Worm (Caenorhabditis elegans): ENCODE measurements around the gene T26C12.1.

The T26C12.1 gene

ce11 chrIV:3246873-3247272 is 11.8 kb upstream of the T26C12.1 start (continued):
- TF ChIP-seq blmp-1 (tag; optimal IDR thresholded peaks at IDR 0.05) (no peak), unc-86 (tag; optimal IDR thresholded peaks at IDR 0.05) (no peak), dsc-1 (tag; optimal IDR thresholded peaks at IDR 0.05) (peak; percentile 98), mef-2 (tag; optimal IDR thresholded peaks at IDR 0.05) (no peak), fkh-4 (tag; optimal IDR thresholded peaks at IDR 0.05; ENCODE audit: borderline replicate concordance) (peak; percentile 33), aha-1 (tag; optimal IDR thresholded peaks at IDR 0.05) (no peak), pag-3 (tag; optimal IDR thresholded peaks at IDR 0.05; ENCODE audit: borderline replicate concordance, insufficient read depth) (no peak), hlh-17 (GFP tag; optimal IDR thresholded peaks at IDR 0.05; ENCODE audit: borderline replicate concordance) (no peak), egl-13 (tag; optimal IDR thresholded peaks at IDR 0.05) (peak; percentile 80), C16A3.4 (tag; optimal IDR thresholded peaks at IDR 0.05) (no peak), mep-1 (tag; optimal IDR thresholded peaks at IDR 0.05) (no peak), ceh-63 (GFP tag; optimal IDR thresholded peaks at IDR 0.05) (no peak), C34B4.2 (tag; optimal IDR thresholded peaks at IDR 0.05) (no peak), tlp-1 (tag; optimal IDR thresholded peaks at IDR 0.05) (no peak), irx-1 (tag; optimal IDR thresholded peaks at IDR 0.05) (no peak), unc-30 (tag; optimal IDR thresholded peaks at IDR 0.05) (no peak), efl-1 (optimal IDR thresholded peaks at IDR 0.05) (no peak), efl-1 (GFP tag; optimal IDR thresholded peaks at IDR 0.05 in 1 of 2) (peak in 1 of 2 experiments; percentile 43), nhr-77 (tag; optimal IDR thresholded peaks at IDR 0.05) (no peak), dpl-1 (GFP tag; optimal IDR thresholded peaks at IDR 0.05) (no peak), aly-2 (tag; optimal IDR thresholded peaks at IDR 0.05) (no peak), fkh-8 (tag; optimal IDR thresholded peaks at IDR 0.05) (peak; percentile 53), ceh-90 (tag; optimal IDR thresholded peaks at IDR 0.05) (no peak)

- TF ChIP-seq hpl-2 (GFP tag; optimal IDR thresholded peaks at IDR 0.05) (no peak), skn-1 (tag; optimal IDR thresholded peaks at IDR 0.05) (no peak), nhr-28 (tag; optimal IDR thresholded peaks at IDR 0.05) (no peak), dsc-1 (tag; optimal IDR thresholded peaks at IDR 0.05) (peak; percentile 99), Y116A8C.19 (tag; optimal IDR thresholded peaks at IDR 0.05; ENCODE audit: borderline replicate concordance) (no peak), swsn-7 (tag; optimal IDR thresholded peaks at IDR 0.05) (no peak), sptf-1 (tag; optimal IDR thresholded peaks at IDR 0.05) (no peak), nhr-20 (tag; optimal IDR thresholded peaks at IDR 0.05) (no peak), unc-98 (GFP tag; IDR thresholded peaks at IDR 0.05) (no peak), ets-5 (GFP tag; IDR thresholded peaks at IDR 0.05) (no peak), lin-14 (GFP tag; optimal IDR thresholded peaks at IDR 0.05) (no peak), ceh-8 (GFP tag; optimal IDR thresholded peaks at IDR 0.05) (no peak), elt-2 (tag; optimal IDR thresholded peaks at IDR 0.05) (no peak), nhr-11 (tag; optimal IDR thresholded peaks at IDR 0.05) (no peak), nhr-12 (tag; optimal IDR thresholded peaks at IDR 0.05) (no peak), jun-1 (tag; optimal IDR thresholded peaks at IDR 0.05) (no peak), rnt-1 (tag; optimal IDR thresholded peaks at IDR 0.05) (no peak), efl-3 (GFP tag; optimal IDR thresholded peaks at IDR 0.05) (no peak), grh-1 (GFP tag; IDR thresholded peaks at IDR 0.05) (no peak), nhr-71 (tag; optimal IDR thresholded peaks at IDR 0.05) (peak; percentile 38), lsy-2 (tag; optimal IDR thresholded peaks at IDR 0.05) (no peak), unc-30 (tag; optimal IDR thresholded peaks at IDR 0.05) (no peak), lin-39 (tag; optimal IDR thresholded peaks at IDR 0.05) (no peak), xbp-1 (tag; optimal IDR thresholded peaks at IDR 0.05) (no peak), sox-4 (tag; optimal IDR thresholded peaks at IDR 0.05) (peak; percentile 53), alr-1 (tag; optimal IDR thresholded peaks at IDR 0.05; ENCODE audit: borderline replicate concordance) (no peak), zip-4 (GFP tag; optimal IDR thresholded peaks at IDR 0.05) (no peak), fkh-8 (tag; optimal IDR thresholded peaks at IDR 0.05) (peak; percentile 45), tlp-1 (tag; optimal IDR thresholded peaks at IDR 0.05) (no peak), nhr-84 (tag; optimal IDR thresholded peaks at IDR 0.05) (no peak), fkh-4 (tag; optimal IDR thresholded peaks at IDR 0.05; ENCODE audit: borderline replicate concordance) (peak; percentile 41), tbx-2 (tag; optimal IDR thresholded peaks at IDR 0.05) (no peak), fkh-10 (GFP tag; optimal IDR thresholded peaks at IDR 0.05) (no peak), egl-13 (tag; optimal IDR thresholded peaks at IDR 0.05) (peak; percentile 45), unc-86 (tag; optimal IDR thresholded peaks at IDR 0.05) (no peak), ztf-4 (tag; optimal IDR thresholded peaks at IDR 0.05) (no peak), isw-1 (GFP tag; IDR thresholded peaks at IDR 0.05) (no peak)
Observed at ce11 chrIV:3250020-3250419, 8.7 kb upstream of the T26C12.1 start.

Data from whole organism, L1 larva.